Worm (Caenorhabditis elegans): ENCODE data around the gene F44G4.7.

F44G4.7 gene

DNA sequence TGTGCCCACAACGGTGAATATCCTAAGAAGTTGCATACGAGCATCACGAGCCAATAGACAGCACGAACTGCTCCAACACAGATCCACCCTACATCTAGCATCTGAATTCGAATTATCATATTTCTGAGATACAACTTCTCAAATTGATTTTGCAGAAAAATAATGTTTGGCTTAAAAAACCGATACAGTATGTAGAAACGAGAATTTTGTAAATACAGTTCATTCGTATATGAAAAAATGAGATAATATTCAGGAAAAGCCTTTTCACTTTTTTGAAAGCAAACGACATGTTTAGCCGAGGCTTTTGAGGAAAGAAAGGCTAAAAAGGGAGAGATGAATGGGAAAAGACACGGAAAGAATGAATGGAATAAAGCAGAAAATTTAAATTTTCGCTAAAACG is 36.3 kb upstream of the F44G4.7 start, which contains the start of gene F37B12.3:
Gene F37B12.3, minus strand, starts transcription at position 101 of the 400 bp plus-strand sequence.
- TF ChIP-seq efl-1 (optimal IDR thresholded peaks at IDR 0.05) (no peak), efl-1 (GFP tag; optimal IDR thresholded peaks at IDR 0.05 in 1 of 2) (no peak), ces-1 (GFP tag; optimal IDR thresholded peaks at IDR 0.05) (no peak), hlh-17 (GFP tag; optimal IDR thresholded peaks at IDR 0.05; ENCODE audit: borderline replicate concordance) (no peak), swsn-7 (tag; optimal IDR thresholded peaks at IDR 0.05) (no peak), unc-130 (tag; optimal IDR thresholded peaks at IDR 0.05) (no peak), mep-1 (tag; optimal IDR thresholded peaks at IDR 0.05) (no peak), zip-4 (GFP tag; optimal IDR thresholded peaks at IDR 0.05) (no peak), aha-1 (tag; optimal IDR thresholded peaks at IDR 0.05) (no peak), hpl-2 (GFP tag; optimal IDR thresholded peaks at IDR 0.05) (no peak), elt-3 (tag; optimal IDR thresholded peaks at IDR 0.05) (no peak), lin-13 (GFP tag; optimal IDR thresholded peaks at IDR 0.05) (no peak), unc-62 (GFP tag; optimal IDR thresholded peaks at IDR 0.05) (no peak), snpc-4 (tag; optimal IDR thresholded peaks at IDR 0.05) (no peak), fkh-4 (tag; optimal IDR thresholded peaks at IDR 0.05; ENCODE audit: borderline replicate concordance) (no peak), vab-15 (tag; optimal IDR thresholded peaks at IDR 0.05) (no peak), rnt-1 (tag; optimal IDR thresholded peaks at IDR 0.05) (no peak), dsc-1 (tag; optimal IDR thresholded peaks at IDR 0.05) (no peak), grh-1 (GFP tag; IDR thresholded peaks at IDR 0.05) (no peak), fos-1 (tag; optimal IDR thresholded peaks at IDR 0.05) (no peak)

- TF ChIP-seq skn-1 (tag; optimal IDR thresholded peaks at IDR 0.05) (peak; percentile 91), nhr-71 (tag; optimal IDR thresholded peaks at IDR 0.05) (no peak)
These were observed 33.8 kb upstream of the F44G4.7 start for ce11 chrII:9038736-9039135.

- TF ChIP-seq ceh-88 (GFP tag; IDR thresholded peaks at IDR 0.05) (no peak), efl-1 (optimal IDR thresholded peaks at IDR 0.05) (no peak), efl-1 (GFP tag; optimal IDR thresholded peaks at IDR 0.05 in 1 of 2) (peak in 1 of 2 experiments; percentile 25)
These were observed 33.2 kb upstream of the F44G4.7 start, which contains the start of gene gcs-1 for ce11 chrII:9038201-9038600. gcs-1 (minus strand) TSS chrII:9038301.

- TF ChIP-seq unc-86 (tag; optimal IDR thresholded peaks at IDR 0.05) (no peak), ceh-8 (GFP tag; optimal IDR thresholded peaks at IDR 0.05) (no peak), pag-3 (tag; optimal IDR thresholded peaks at IDR 0.05; ENCODE audit: borderline replicate concordance, insufficient read depth) (no peak), unc-30 (tag; optimal IDR thresholded peaks at IDR 0.05) (no peak), mep-1 (tag; optimal IDR thresholded peaks at IDR 0.05) (peak; percentile 2), lin-14 (GFP tag; optimal IDR thresholded peaks at IDR 0.05) (peak; percentile 37), lin-35 (GFP tag; optimal IDR thresholded peaks at IDR 0.05) (no peak), blmp-1 (tag; optimal IDR thresholded peaks at IDR 0.05) (peak; percentile 86), xbp-1 (tag; optimal IDR thresholded peaks at IDR 0.05) (no peak), nhr-85 (tag) (peak; percentile 52), elt-3 (tag; optimal IDR thresholded peaks at IDR 0.05) (peak in 1 of 6 experiments; percentile 12)
These were observed 28.1 kb upstream of the F44G4.7 start for ce11 chrII:9033034-9033433.

DNA sequence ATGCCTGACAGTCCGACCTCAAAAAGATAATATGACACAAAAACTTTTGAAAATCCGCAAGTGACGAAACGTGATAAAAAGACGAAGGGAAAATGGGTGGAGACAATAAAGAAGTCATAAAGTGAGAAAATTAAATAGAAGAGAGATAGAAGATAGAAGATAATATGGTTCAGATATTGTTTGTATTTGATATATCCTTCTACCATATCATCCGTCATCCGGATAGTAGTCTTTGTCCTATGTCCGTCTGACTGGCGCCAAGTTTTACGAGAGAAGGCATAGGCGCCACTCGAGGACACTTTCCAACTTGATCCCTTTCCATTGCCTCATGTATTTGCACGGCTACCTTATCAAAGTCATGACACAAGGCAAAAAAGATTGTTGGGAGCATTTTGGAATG is 26.9 kb upstream of the F44G4.7 start:
- TF ChIP-seq fkh-10 (GFP tag; optimal IDR thresholded peaks at IDR 0.05) (no peak), egl-27 (tag; optimal IDR thresholded peaks at IDR 0.05) (no peak), Y116A8C.19 (tag; optimal IDR thresholded peaks at IDR 0.05; ENCODE audit: borderline replicate concordance) (no peak), hlh-17 (GFP tag; optimal IDR thresholded peaks at IDR 0.05; ENCODE audit: borderline replicate concordance) (no peak), pag-3 (tag; optimal IDR thresholded peaks at IDR 0.05; ENCODE audit: borderline replicate concordance, insufficient read depth) (no peak), nhr-11 (tag; optimal IDR thresholded peaks at IDR 0.05) (no peak), elt-3 (tag; optimal IDR thresholded peaks at IDR 0.05) (peak in 4 of 6 experiments; percentile 55 to 94 (median 69)), unc-98 (GFP tag; IDR thresholded peaks at IDR 0.05) (no peak), efl-1 (optimal IDR thresholded peaks at IDR 0.05) (no peak), efl-1 (GFP tag; optimal IDR thresholded peaks at IDR 0.05 in 1 of 2) (no peak), pqm-1 (tag; optimal IDR thresholded peaks at IDR 0.05) (no peak), sup-37 (GFP tag; optimal IDR thresholded peaks at IDR 0.05) (no peak), egl-13 (tag; optimal IDR thresholded peaks at IDR 0.05) (no peak), alr-1 (tag; optimal IDR thresholded peaks at IDR 0.05; ENCODE audit: borderline replicate concordance) (no peak), lin-14 (GFP tag; optimal IDR thresholded peaks at IDR 0.05) (peak; percentile 65), dsc-1 (tag; optimal IDR thresholded peaks at IDR 0.05) (no peak), nhr-90 (tag; optimal IDR thresholded peaks at IDR 0.05; ENCODE audit: poor library complexity) (peak; percentile 41), nhr-71 (tag; optimal IDR thresholded peaks at IDR 0.05) (peak; percentile 61), swsn-7 (tag; optimal IDR thresholded peaks at IDR 0.05) (no peak), mef-2 (tag; optimal IDR thresholded peaks at IDR 0.05) (no peak), ceh-88 (GFP tag; IDR thresholded peaks at IDR 0.05) (no peak), irx-1 (tag; optimal IDR thresholded peaks at IDR 0.05) (no peak), grh-1 (GFP tag; IDR thresholded peaks at IDR 0.05) (peak; percentile 45)

Data from whole organism, L1 larva.